Worm (Caenorhabditis elegans) whole organism, L1 larva: Measurements from ENCODE around the gene R13H4.5.

Source experiments
- dsc-1 ChIP-seq: sonication (generic microtip); optimal IDR thresholded peaks from 2 replicates; lab custom pipeline; 2016; ENCODE audit warnings: mild to moderate bottlenecking, missing genetic modification characterization, missing compliant biosample characterization
- egl-27 ChIP-seq, 2 experiments: fragments of 150-350 bp in 1 of 2; sonication (generic microtip); optimal IDR thresholded peaks; 3 replicates each; lab custom pipeline; 2017 to 2018; ENCODE audit warnings: missing biosample characterization in 2 of 2, missing genetic modification characterization in 2 of 2, missing genetic modification reagents in 2 of 2
- fos-1 ChIP-seq: fragments of 150-350 bp; optimal IDR thresholded peaks from 2 replicates; lab custom pipeline; 2014; ENCODE audit warnings: missing biosample characterization, missing genetic modification characterization
- jun-1 ChIP-seq: fragments of 150-350 bp; optimal IDR thresholded peaks from 2 replicates; lab custom pipeline; 2014; ENCODE audit warnings: missing biosample characterization, missing genetic modification reagents, missing genetic modification characterization
- lin-39 ChIP-seq: fragments of 150-350 bp; optimal IDR thresholded peaks from 2 replicates; lab custom pipeline; 2014; ENCODE audit warnings: missing biosample characterization, missing genetic modification reagents, missing genetic modification characterization
- mab-9 ChIP-seq: fragments of 200-800 bp; sonication (Bioruptor generic); IDR thresholded peaks from 2 replicates; pipeline ENCODE4 v1.3.6; 2022; ENCODE audit warnings: missing genetic modification reagents, missing genetic modification characterization, missing compliant biosample characterization
- nhr-11 ChIP-seq: fragments of 150-350 bp; optimal IDR thresholded peaks from 2 replicates; lab custom pipeline; 2014; ENCODE audit warnings: missing biosample characterization, missing genetic modification characterization
- nhr-77 ChIP-seq: fragments of 150-350 bp; optimal IDR thresholded peaks from 2 replicates; lab custom pipeline; 2014; ENCODE audit warnings: missing biosample characterization, missing genetic modification characterization
- pag-3 ChIP-seq: sonication (generic microtip); optimal IDR thresholded peaks from 2 replicates; lab custom pipeline; 2017; ENCODE audit warnings: missing genetic modification characterization, mild to moderate bottlenecking, missing compliant biosample characterization, antibody characterized with exemption, borderline replicate concordance; ENCODE audit not compliant: insufficient read depth
- sox-4 ChIP-seq: sonication (generic microtip); optimal IDR thresholded peaks from 2 replicates; lab custom pipeline; 2016; ENCODE audit warnings: missing genetic modification characterization, missing compliant biosample characterization
- unc-62 ChIP-seq: fragments of 150-350 bp; optimal IDR thresholded peaks from 2 replicates; lab custom pipeline; 2014; ENCODE audit warnings: missing biosample characterization, missing genetic modification reagents, missing genetic modification characterization

ce11 chrV:11901260-11901659 lies 40.8 kb downstream of the R13H4.5 start:
- TF ChIP-seq jun-1 = no peak
- TF ChIP-seq nhr-11 (tag; lab: Kevin White, UChicago) = no peak
- no peak for TF ChIP-seq sox-4 (tag; lab: Kevin White, UChicago)
- no peak for TF ChIP-seq unc-62 (GFP tag; lab: Kevin White, UChicago)
- TF ChIP-seq nhr-77 (tag; lab: Kevin White, UChicago) = no peak
- no peak for TF ChIP-seq egl-27 (tag; optimal IDR thresholded peaks at IDR 0.05; lab: Kevin White, UChicago)
- no peak for TF ChIP-seq fos-1 (tag; lab: Kevin White, UChicago)
- TF ChIP-seq lin-39 (tag; lab: Kevin White, UChicago) = no peak
- TF ChIP-seq pag-3 (tag; lab: Kevin White, UChicago) = no peak
- TF ChIP-seq mab-9 = no peak
- TF ChIP-seq dsc-1 (tag; lab: Kevin White, UChicago) = no peak
